Fruit fly (Drosophila melanogaster) ovary, adult (tissue): Measurements from ENCODE around the gene CG33263.

Experiments
- CG17801 ChIP-seq: fragments of 200-800 bp; optimal IDR thresholded peaks from 2 replicates; lab custom pipeline; 2019; ENCODE audit warnings: missing biosample characterization, mild to moderate bottlenecking, missing genetic modification characterization, moderate library complexity; ENCODE audit not compliant: partially characterized antibody

The CG33263 gene

dm6 chr3L:13425571-13425970, 1.6 kb upstream of the CG33263 start, which contains the start of gene CG14106:
Gene CG14106 (minus strand): TSS chr3L:13425671.
- TF ChIP-seq CG17801 (GFP tag; lab: Kevin White, UChicago): no peak

dm6 chr3L:13422286-13422787, 1.6 kb downstream of the CG33263 start, which contains the start of gene CG32121:
Gene CG32121 (minus strand): TSS chr3L:13422336.
- TF ChIP-seq CG17801 (GFP tag; lab: Kevin White, UChicago): no peak

dm6 chr3L:13420212-13420611, 3.8 kb downstream of the CG33263 start:
- TF ChIP-seq CG17801 (GFP tag; lab: Kevin White, UChicago): no peak

dm6 chr3L:13412886-13413224, 11.1 kb downstream of the CG33263 start:
- TF ChIP-seq CG17801 (GFP tag; lab: Kevin White, UChicago): no peak

- no peak for TF ChIP-seq CG17801 (GFP tag; lab: Kevin White, UChicago)
Measured at dm6 chr3L:13412200-13412885, 11.6 kb downstream of the CG33263 start, which contains the start of the genes CG10222 and flr. Gene CG10222 (minus strand): TSS chr3L:13412453. Gene flr (plus strand): TSS chr3L:13412843.

dm6 chr3L:13410999-13411398, 13.0 kb downstream of the CG33263 start:
- TF ChIP-seq CG17801 (GFP tag; lab: Kevin White, UChicago): no peak

- TF ChIP-seq CG17801 (GFP tag; lab: Kevin White, UChicago): no peak
Measured at dm6 chr3L:13409809-13410521, 14.0 kb downstream of the CG33263 start.

- no peak for TF ChIP-seq CG17801 (GFP tag; lab: Kevin White, UChicago)
Measured at dm6 chr3L:13406873-13407272, 17.1 kb downstream of the CG33263 start.

- no peak for TF ChIP-seq CG17801 (GFP tag; lab: Kevin White, UChicago)
Measured at dm6 chr3L:13403141-13403867, 20.7 kb downstream of the CG33263 start.

- no peak for TF ChIP-seq CG17801 (GFP tag; lab: Kevin White, UChicago)
Measured at dm6 chr3L:13400872-13401418, 23.0 kb downstream of the CG33263 start, which contains the start of gene sens. Gene sens (minus strand): TSS chr3L:13401125.

- TF ChIP-seq CG17801 (GFP tag; lab: Kevin White, UChicago): no peak
Measured at dm6 chr3L:13397656-13398055, 26.3 kb downstream of the CG33263 start.

dm6 chr3L:13393538-13393937, 30.4 kb downstream of the CG33263 start:
- TF ChIP-seq CG17801 (GFP tag; lab: Kevin White, UChicago): no peak

- no peak for TF ChIP-seq CG17801 (GFP tag; lab: Kevin White, UChicago)
Measured at dm6 chr3L:13389834-13390233, 34.1 kb downstream of the CG33263 start, which contains the start of gene Poc1. Gene Poc1 (minus strand): TSS chr3L:13390006.

- TF ChIP-seq CG17801 (GFP tag; lab: Kevin White, UChicago): no peak
Measured at dm6 chr3L:13387608-13388007, 36.4 kb downstream of the CG33263 start, which contains the start of gene CG10171. Gene CG10171 (minus strand): TSS chr3L:13387907.
